Worm (Caenorhabditis elegans) whole organism, L1 larva: ENCODE measurements around the gene ctsa-4.2.

Experiments used
- ceh-63 ChIP-seq: fragments of 200-800 bp; sonication (Bioruptor generic); optimal IDR thresholded peaks from 2 replicates; lab custom pipeline; 2018; ENCODE audit warnings: mild to moderate bottlenecking, missing genetic modification characterization, missing compliant biosample characterization
- ceh-88 ChIP-seq: fragments of 200-800 bp; sonication (Bioruptor generic); IDR thresholded peaks from 2 replicates; pipeline ENCODE4 v1.3.6; 2022; ENCODE audit warnings: missing genetic modification characterization, missing compliant biosample characterization
- dpl-1 ChIP-seq, 3 experiments: fragments of 150-350 bp in 2 of 3; sonication (generic microtip) in 1 of 3; optimal IDR thresholded peaks; 2 replicates each; lab custom pipeline; 2014 to 2017; ENCODE audit warnings: missing biosample characterization in 3 of 3, missing genetic modification characterization in 3 of 3, missing genetic modification reagents in 3 of 3
- efl-1 ChIP-seq, 4 experiments: fragments of 150-350 bp; optimal IDR thresholded peaks in 3 of 4; peaks in 1 of 4; 1 replicate in 1 of 4; 2 replicates in 3 of 4; lab custom pipeline; 2014; ENCODE audit warnings: missing biosample characterization in 2 of 4, missing genetic modification characterization in 2 of 4, missing genetic modification reagents in 2 of 4
- efl-3 ChIP-seq: fragments of 200-800 bp; sonication (Bioruptor generic); optimal IDR thresholded peaks from 2 replicates; lab custom pipeline; 2018; ENCODE audit warnings: mild to moderate bottlenecking, missing genetic modification characterization, missing compliant biosample characterization
- egl-13 ChIP-seq: sonication (generic microtip); optimal IDR thresholded peaks from 2 replicates; lab custom pipeline; 2016; ENCODE audit warnings: missing genotype, missing genetic modification reagents, missing genetic modification characterization, missing compliant biosample characterization
- egl-27 ChIP-seq, 2 experiments: fragments of 150-350 bp in 1 of 2; sonication (generic microtip); optimal IDR thresholded peaks; 3 replicates each; lab custom pipeline; 2017 to 2018; ENCODE audit warnings: missing biosample characterization in 2 of 2, missing genetic modification characterization in 2 of 2, missing genetic modification reagents in 2 of 2
- elt-2 ChIP-seq: sonication (generic microtip); optimal IDR thresholded peaks from 2 replicates; lab custom pipeline; 2016; ENCODE audit warnings: missing genetic modification characterization, mild to moderate bottlenecking, inconsistent platforms, missing compliant biosample characterization, missing genetic modification reagents
- elt-3 ChIP-seq, 6 experiments: fragments of 150-350 bp in 1 of 6; sonication (generic microtip); optimal IDR thresholded peaks; 2 replicates each; lab custom pipeline; 2017 to 2018; ENCODE audit warnings: missing biosample characterization in 6 of 6, missing genetic modification characterization in 6 of 6, inconsistent platforms in 1 of 6
- fkh-10 ChIP-seq: sonication (generic microtip); optimal IDR thresholded peaks from 2 replicates; lab custom pipeline; 2017; ENCODE audit warnings: missing biosample characterization, missing genetic modification reagents, missing genetic modification characterization
- fkh-4 ChIP-seq: sonication (generic microtip); optimal IDR thresholded peaks from 2 replicates; lab custom pipeline; 2016; ENCODE audit warnings: missing compliant biosample characterization, missing genetic modification characterization, borderline replicate concordance
- hlh-17 ChIP-seq: fragments of 200-800 bp; sonication (Bioruptor generic); optimal IDR thresholded peaks from 2 replicates; lab custom pipeline; 2018; ENCODE audit warnings: missing genetic modification characterization, mild to moderate bottlenecking, missing compliant biosample characterization, moderate library complexity, borderline replicate concordance
- hlh-4 ChIP-seq: sonication (generic microtip); optimal IDR thresholded peaks from 2 replicates; lab custom pipeline; 2016; ENCODE audit warnings: mild to moderate bottlenecking, missing genetic modification characterization, missing compliant biosample characterization
- hpl-2 ChIP-seq: fragments of 150-350 bp; optimal IDR thresholded peaks from 2 replicates; lab custom pipeline; 2014; ENCODE audit warnings: missing biosample characterization, missing genetic modification reagents, missing genetic modification characterization
- isw-1 ChIP-seq: fragments of 200-800 bp; sonication (Bioruptor generic); IDR thresholded peaks from 2 replicates; pipeline ENCODE4 v1.3.6; 2022; ENCODE audit warnings: missing genetic modification characterization, missing compliant biosample characterization
- jun-1 ChIP-seq: fragments of 150-350 bp; optimal IDR thresholded peaks from 2 replicates; lab custom pipeline; 2014; ENCODE audit warnings: missing biosample characterization, missing genetic modification reagents, missing genetic modification characterization
- lin-14 ChIP-seq: fragments of 200-800 bp; sonication (Bioruptor generic); optimal IDR thresholded peaks from 2 replicates; lab custom pipeline; 2018; ENCODE audit warnings: mild to moderate bottlenecking, missing genetic modification characterization, moderate library complexity, missing compliant biosample characterization
- lin-15B ChIP-seq: fragments of 150-350 bp; sonication (generic microtip); optimal IDR thresholded peaks from 3 replicates; lab custom pipeline; 2014; ENCODE audit warnings: missing biosample characterization, missing genetic modification characterization
- lsy-2 ChIP-seq, 2 experiments: fragments of 150-350 bp; optimal IDR thresholded peaks; 2 replicates each; lab custom pipeline; 2014; ENCODE audit warnings: missing biosample characterization in 2 of 2, missing genetic modification characterization in 2 of 2
- mef-2 ChIP-seq: fragments of 150-350 bp; optimal IDR thresholded peaks from 2 replicates; lab custom pipeline; 2014; ENCODE audit warnings: missing biosample characterization, missing genetic modification characterization
- mep-1 ChIP-seq: fragments of 150-350 bp; optimal IDR thresholded peaks from 2 replicates; lab custom pipeline; 2014; ENCODE audit warnings: missing biosample characterization, missing genetic modification characterization
- nhr-19 ChIP-seq: fragments of 200-800 bp; sonication (Bioruptor generic); conservative IDR thresholded peaks from 2 replicates; pipeline ENCODE4 v1.3.6; 2022; ENCODE audit warnings: missing genetic modification characterization, missing compliant biosample characterization
- nhr-20 ChIP-seq: sonication (generic microtip); optimal IDR thresholded peaks from 2 replicates; lab custom pipeline; 2016; ENCODE audit warnings: mild to moderate bottlenecking, missing genetic modification characterization, missing compliant biosample characterization
- nhr-28 ChIP-seq: fragments of 150-350 bp; optimal IDR thresholded peaks from 2 replicates; lab custom pipeline; 2014; ENCODE audit warnings: missing biosample characterization, missing genetic modification characterization
- nhr-47 ChIP-seq: sonication (generic microtip); optimal IDR thresholded peaks from 2 replicates; lab custom pipeline; 2016; ENCODE audit warnings: mild to moderate bottlenecking, missing genetic modification characterization, moderate library complexity, missing compliant biosample characterization
- nhr-71 ChIP-seq: sonication (generic microtip); optimal IDR thresholded peaks from 2 replicates; lab custom pipeline; 2016; ENCODE audit warnings: mild to moderate bottlenecking, missing genetic modification characterization, moderate library complexity, missing compliant biosample characterization
- nhr-76 ChIP-seq: sonication (generic microtip); optimal IDR thresholded peaks from 2 replicates; lab custom pipeline; 2017; ENCODE audit warnings: missing biosample characterization, missing genetic modification characterization
- nhr-77 ChIP-seq: fragments of 150-350 bp; optimal IDR thresholded peaks from 2 replicates; lab custom pipeline; 2014; ENCODE audit warnings: missing biosample characterization, missing genetic modification characterization
- nhr-84 ChIP-seq: sonication (generic microtip); optimal IDR thresholded peaks from 2 replicates; lab custom pipeline; 2017; ENCODE audit warnings: missing biosample characterization, missing genetic modification characterization
- nhr-85 ChIP-seq: sonication (generic microtip); peaks from one replicate; lab custom pipeline; 2016; ENCODE audit warnings: missing genetic modification characterization, inconsistent platforms, missing compliant biosample characterization
- pag-3 ChIP-seq: sonication (generic microtip); optimal IDR thresholded peaks from 2 replicates; lab custom pipeline; 2017; ENCODE audit warnings: missing genetic modification characterization, mild to moderate bottlenecking, missing compliant biosample characterization, antibody characterized with exemption, borderline replicate concordance; ENCODE audit not compliant: insufficient read depth
- pax-3 ChIP-seq: fragments of 200-800 bp; sonication (Bioruptor generic); optimal IDR thresholded peaks from 2 replicates; lab custom pipeline; 2018; ENCODE audit warnings: mild to moderate bottlenecking, missing genetic modification characterization, moderate library complexity, missing compliant biosample characterization
- pqm-1 ChIP-seq: sonication (generic microtip); optimal IDR thresholded peaks from 3 replicates; lab custom pipeline; 2017; ENCODE audit warnings: missing biosample characterization, missing genetic modification characterization
- rnt-1 ChIP-seq: sonication (generic microtip); optimal IDR thresholded peaks from 2 replicates; lab custom pipeline; 2016; ENCODE audit warnings: mild to moderate bottlenecking, missing genetic modification characterization, moderate library complexity, missing compliant biosample characterization
- snpc-4 ChIP-seq: fragments of 150-350 bp; optimal IDR thresholded peaks from 2 replicates; lab custom pipeline; 2014; ENCODE audit warnings: missing biosample characterization, missing genetic modification characterization
- snu-23 ChIP-seq: sonication (generic microtip); optimal IDR thresholded peaks from 2 replicates; lab custom pipeline; 2016; ENCODE audit warnings: missing genetic modification characterization, missing compliant biosample characterization
- sptf-1 ChIP-seq: fragments of 150-350 bp; optimal IDR thresholded peaks from 2 replicates; lab custom pipeline; 2014; ENCODE audit warnings: missing biosample characterization, missing genetic modification characterization
- sup-37 ChIP-seq: fragments of 200-800 bp; sonication (Bioruptor generic); optimal IDR thresholded peaks from 2 replicates; lab custom pipeline; 2018; ENCODE audit warnings: mild to moderate bottlenecking, missing genetic modification characterization, missing compliant biosample characterization
- swsn-7 ChIP-seq: sonication (generic microtip); optimal IDR thresholded peaks from 2 replicates; lab custom pipeline; 2016; ENCODE audit warnings: missing genetic modification characterization, missing compliant biosample characterization
- unc-30 ChIP-seq: sonication (generic microtip); optimal IDR thresholded peaks from 2 replicates; lab custom pipeline; 2017; ENCODE audit warnings: missing biosample characterization, missing genetic modification characterization
- unc-86 ChIP-seq: sonication (generic microtip); optimal IDR thresholded peaks from 2 replicates; lab custom pipeline; 2016; ENCODE audit warnings: missing genetic modification characterization, missing compliant biosample characterization
- xbp-1 ChIP-seq: sonication (generic microtip); optimal IDR thresholded peaks from 2 replicates; lab custom pipeline; 2016; ENCODE audit warnings: missing genetic modification characterization, missing compliant biosample characterization
- zag-1 ChIP-seq: fragments of 150-350 bp; optimal IDR thresholded peaks from 2 replicates; lab custom pipeline; 2014; ENCODE audit warnings: missing biosample characterization, missing genetic modification characterization

Gene ctsa-4.2

ce11 chrIII:6606022-6606467, 6.3 kb upstream of the ctsa-4.2 start (continued):
- TF ChIP-seq nhr-85 (tag; lab: Kevin White, UChicago) (peak; percentile 83), nhr-28 (tag; lab: Kevin White, UChicago) (no peak), hlh-17 (GFP tag; lab: Kevin White, UChicago) (no peak), pax-3 (tag; lab: Kevin White, UChicago) (peak; percentile 69), mep-1 (peak; percentile 75), pag-3 (peak; percentile 81), xbp-1 (tag; lab: Kevin White, UChicago) (peak; percentile 58), elt-3 (tag; optimal IDR thresholded peaks at IDR 0.05; lab: Kevin White, UChicago) (peak in 1 of 6 experiments; percentile 56), ceh-63 (GFP tag; lab: Kevin White, UChicago) (no peak), nhr-77 (tag; lab: Kevin White, UChicago) (peak; percentile 45), efl-3 (no peak), fkh-10 (GFP tag; lab: Kevin White, UChicago) (peak; percentile 12), mef-2 (tag; lab: Kevin White, UChicago) (no peak), egl-13 (peak; percentile 7), nhr-19 (GFP tag; lab: Robert Waterston, UW) (peak; percentile 89), nhr-76 (tag; lab: Kevin White, UChicago) (no peak), dpl-1 (GFP tag; optimal IDR thresholded peaks at IDR 0.05; lab: Kevin White, UChicago) (peak; percentile 43 to 66 (median 62)), nhr-20 (tag; lab: Kevin White, UChicago) (peak; percentile 72), hpl-2 (GFP tag; lab: Kevin White, UChicago) (no peak), snu-23 (GFP tag; lab: Kevin White, UChicago) (peak; percentile 85), hlh-4 (tag; lab: Kevin White, UChicago) (no peak), fkh-4 (tag; lab: Kevin White, UChicago) (no peak), unc-86 (tag; lab: Kevin White, UChicago) (peak; percentile 54), unc-30 (no peak), lin-15B (tag; lab: Kevin White, UChicago) (no peak), lsy-2 (tag; optimal IDR thresholded peaks at IDR 0.05; lab: Kevin White, UChicago) (peak; percentile 69 to 79), egl-27 (tag; optimal IDR thresholded peaks at IDR 0.05; lab: Kevin White, UChicago) (peak in 1 of 2 experiments; percentile 38), lin-14 (GFP tag; lab: Kevin White, UChicago) (peak; percentile 90), jun-1 (tag; lab: Kevin White, UChicago) (peak; percentile 58), ceh-88 (GFP tag; lab: Robert Waterston, UW) (no peak), nhr-71 (tag; lab: Kevin White, UChicago) (peak; percentile 86), pqm-1 (tag; lab: Kevin White, UChicago) (no peak), snpc-4 (tag; lab: Kevin White, UChicago) (peak; percentile 56), zag-1 (no peak), elt-2 (tag; lab: Kevin White, UChicago) (peak; percentile 53), rnt-1 (tag; lab: Kevin White, UChicago) (peak; percentile 83), nhr-84 (tag; lab: Kevin White, UChicago) (no peak), efl-1 (optimal IDR thresholded peaks at IDR 0.05; lab: Kevin White, UChicago) (peak; percentile 78 to 79), efl-1 (GFP tag; optimal IDR thresholded peaks at IDR 0.05 in 1 of 2; lab: Kevin White, UChicago) (peak; percentile 73 to 96), sptf-1 (tag; lab: Kevin White, UChicago) (no peak), nhr-47 (tag; lab: Kevin White, UChicago) (peak; percentile 79), isw-1 (peak; percentile 35), sup-37 (GFP tag; lab: Kevin White, UChicago) (no peak), swsn-7 (peak; percentile 74)
